Fruit fly (Drosophila melanogaster): Measurements from ENCODE around the gene ringer.

The ringer gene

DNA sequence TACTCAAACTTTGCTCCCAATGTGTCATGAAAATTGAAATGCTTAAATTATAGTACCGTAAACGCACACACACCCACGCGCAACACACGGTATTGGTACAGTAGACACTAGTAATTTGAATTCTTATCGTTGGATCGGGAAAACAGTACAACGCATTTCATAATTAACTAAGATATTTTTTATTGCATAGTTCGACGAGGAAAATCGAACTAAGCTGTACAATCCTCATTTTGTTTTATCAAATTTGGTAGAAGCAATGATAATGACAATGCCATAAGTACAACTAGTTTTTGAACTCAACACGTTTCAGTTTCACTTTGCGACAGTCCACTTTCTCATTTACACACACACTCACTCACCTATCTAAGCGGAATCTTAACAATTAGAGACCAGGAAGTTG lies 21.5 kb upstream of the ringer start:
- TF ChIP-seq Usf (GFP tag; optimal IDR thresholded peaks at IDR 0.05), result peak; percentile 0
- TF ChIP-seq CG1233 (GFP tag; optimal IDR thresholded peaks at IDR 0.05), result peak; percentile 48
- TF ChIP-seq CG3281 (GFP tag; optimal IDR thresholded peaks at IDR 0.05), result peak; percentile 81
- peak; percentile 71 for TF ChIP-seq Hmr (GFP tag; optimal IDR thresholded peaks at IDR 0.05)
- peak; percentile 15 for TF ChIP-seq btn (GFP tag; optimal IDR thresholded peaks at IDR 0.05)
- peak; percentile 23; the same call in 1 of the 3 replicates for TF ChIP-seq CG2889 (GFP tag; IDR thresholded peaks at IDR 0.05)
- TF ChIP-seq CG9727 (GFP tag; optimal IDR thresholded peaks at IDR 0.05), result peak; percentile 63
- TF ChIP-seq Nf-YB (GFP tag; optimal IDR thresholded peaks at IDR 0.05), result peak; percentile 1
- no peak for TF ChIP-seq CG16779 (GFP tag; IDR thresholded peaks at IDR 0.05)
- peak; percentile 56 for TF ChIP-seq fd96Cb (tag; optimal IDR thresholded peaks at IDR 0.05)
- no peak for TF ChIP-seq Mes4 (GFP tag; optimal IDR thresholded peaks at IDR 0.05)
- TF ChIP-seq sd (tag; optimal IDR thresholded peaks at IDR 0.05), result no peak
- TF ChIP-seq CG13775 (GFP tag; optimal IDR thresholded peaks at IDR 0.05), result peak; percentile 56
- peak; percentile 44 for TF ChIP-seq CG15514 (GFP tag; optimal IDR thresholded peaks at IDR 0.05)
- TF ChIP-seq CG6689 (GFP tag; IDR thresholded peaks at IDR 0.05), result peak; percentile 53; the same call in 1 of the 2 replicates
- TF ChIP-seq scrt (GFP tag; optimal IDR thresholded peaks at IDR 0.05), result no peak
- TF ChIP-seq CG43689 (GFP tag; IDR thresholded peaks at IDR 0.05), result 0 out of 2 replicates have a peak, but pooled peaks have one; percentile 14
- TF ChIP-seq Meics (GFP tag; optimal IDR thresholded peaks at IDR 0.05), result peak; percentile 69
- TF ChIP-seq CG11456 (GFP tag; IDR thresholded peaks at IDR 0.05), result no peak
- TF ChIP-seq CG4707 (GFP tag; optimal IDR thresholded peaks at IDR 0.05), result peak; percentile 16
- peak; percentile 87 for TF ChIP-seq CG2678 (tag; optimal IDR thresholded peaks at IDR 0.05)
- TF ChIP-seq B-H2 (GFP tag; optimal IDR thresholded peaks at IDR 0.05), result peak; percentile 62
- TF ChIP-seq PHDP (tag; optimal IDR thresholded peaks at IDR 0.05), result peak; percentile 70
- peak; percentile 66 for TF ChIP-seq kni (GFP tag; optimal IDR thresholded peaks at IDR 0.05)
- TF ChIP-seq Sox100B (GFP tag; optimal IDR thresholded peaks at IDR 0.05), result peak; percentile 64
- no peak for TF ChIP-seq dimm (GFP tag; IDR thresholded peaks at IDR 0.05)
- TF ChIP-seq Six4 (GFP tag; optimal IDR thresholded peaks at IDR 0.05), result peak; percentile 65
- peak; percentile 81 for TF ChIP-seq BtbVII (GFP tag; optimal IDR thresholded peaks at IDR 0.05)
- TF ChIP-seq Fer3 (tag; optimal IDR thresholded peaks at IDR 0.05), result peak; percentile 81
- TF ChIP-seq mld (GFP tag; IDR thresholded peaks at IDR 0.05; ENCODE audit: partially characterized antibody), result no peak
- peak; percentile 4 for TF ChIP-seq pb (GFP tag; optimal IDR thresholded peaks at IDR 0.05)
- TF ChIP-seq peb (GFP tag; IDR thresholded peaks at IDR 0.05), result 0 out of 2 replicates have a peak, but pooled peaks have one; percentile 21
- no peak for TF ChIP-seq stwl (tag; optimal IDR thresholded peaks at IDR 0.05)
- peak; percentile 25 for TF ChIP-seq D19B (GFP tag; optimal IDR thresholded peaks at IDR 0.05)
- peak; percentile 61 for TF ChIP-seq CG33557 (GFP tag; optimal IDR thresholded peaks at IDR 0.05)
- 0 out of 2 replicates have a peak, but pooled peaks have one; percentile 28 for TF ChIP-seq E2f2 (GFP tag; IDR thresholded peaks at IDR 0.05)
- TF ChIP-seq NC2α (GFP tag; optimal IDR thresholded peaks at IDR 0.05), result peak; percentile 4
- TF ChIP-seq ara (GFP tag; IDR thresholded peaks at IDR 0.05), result no peak
- 0 out of 2 replicates have a peak, but pooled peaks have one; percentile 7 for TF ChIP-seq stc (GFP tag; IDR thresholded peaks at IDR 0.05)
- no peak for TF ChIP-seq CG7963 (GFP tag; IDR thresholded peaks at IDR 0.05; ENCODE audit: partially characterized antibody)
- peak; percentile 42 for TF ChIP-seq twi (tag; optimal IDR thresholded peaks at IDR 0.05)
- 0 out of 2 replicates have a peak, but pooled peaks have one; percentile 44 for TF ChIP-seq ttk (GFP tag; IDR thresholded peaks at IDR 0.05)
- TF ChIP-seq NFAT (GFP tag; IDR thresholded peaks at IDR 0.05), result peak; percentile 38; the same call in 1 of the 2 replicates
- no peak for TF ChIP-seq slou (GFP tag; optimal IDR thresholded peaks at IDR 0.05)
- TF ChIP-seq ase (GFP tag; IDR thresholded peaks at IDR 0.05), result no peak; the same call in 2 of the 3 replicates
- TF ChIP-seq CG3838 (GFP tag; optimal IDR thresholded peaks at IDR 0.05), result no peak
- TF ChIP-seq CG18599 (GFP tag; optimal IDR thresholded peaks at IDR 0.05), result no peak
- peak; percentile 32 to 62 for TF ChIP-seq chif (GFP tag; optimal IDR thresholded peaks at IDR 0.05)
- peak; percentile 18 for TF ChIP-seq CG1647 (GFP tag; optimal IDR thresholded peaks at IDR 0.05)
- no peak for TF ChIP-seq cad (GFP tag; optimal IDR thresholded peaks at IDR 0.05)

Data from whole organism, embryonic.